Fruit fly (Drosophila melanogaster) whole organism, embryonic: ENCODE data around the gene defl.
A peak's percentile ranks its signal among the peaks of the same experiment; 100 is the strongest.

Source experiments
- Atf-2 ChIP-seq: fragments of 200-800 bp; sonication (Bioruptor generic); optimal IDR thresholded peaks from 2 replicates; lab custom pipeline; 2016; ENCODE audit warnings: missing biosample characterization, missing genetic modification characterization
- C15 ChIP-seq: fragments of 200-800 bp; sonication (Bioruptor generic); IDR thresholded peaks from 3 replicates; pipeline ENCODE4 v1.3.6; 2022; ENCODE audit warnings: missing biosample characterization, missing genetic modification characterization
- CG10267 ChIP-seq: fragments of 200-800 bp; sonication (Bioruptor generic); optimal IDR thresholded peaks from 2 replicates; lab custom pipeline; 2018; ENCODE audit warnings: missing biosample characterization, mild to moderate bottlenecking, missing genetic modification characterization, moderate library complexity
- CG10565 ChIP-seq: fragments of 200-800 bp; sonication (Bioruptor generic); optimal IDR thresholded peaks from 3 replicates; lab custom pipeline; 2016; ENCODE audit warnings: missing biosample characterization, mild to moderate bottlenecking, missing genetic modification characterization
- CG11085 ChIP-seq: fragments of 200-800 bp; sonication (Bioruptor generic); IDR thresholded peaks from 2 replicates; pipeline ENCODE4 v1.3.6; 2022; ENCODE audit warnings: missing biosample characterization, missing genetic modification characterization
- CG11456 ChIP-seq: fragments of 200-800 bp; sonication (Bioruptor generic); IDR thresholded peaks from 3 replicates; pipeline ENCODE4 v1.3.6; 2022; ENCODE audit warnings: missing biosample characterization, missing genetic modification characterization
- CG11560 ChIP-seq: fragments of 200-800 bp; sonication (Bioruptor generic); IDR thresholded peaks from 3 replicates; pipeline ENCODE4 v1.3.6; 2022; ENCODE audit warnings: missing biosample characterization, missing genetic modification characterization
- CG12155 ChIP-seq: fragments of 200-800 bp; sonication (Bioruptor generic); optimal IDR thresholded peaks from 3 replicates; lab custom pipeline; 2016; ENCODE audit warnings: missing biosample characterization, missing genetic modification characterization
- CG1529 ChIP-seq: fragments of 200-800 bp; sonication (Bioruptor generic); optimal IDR thresholded peaks from 3 replicates; lab custom pipeline; 2018; ENCODE audit warnings: missing biosample characterization, missing genetic modification characterization
- CG17186 ChIP-seq: fragments of 200-800 bp; sonication (Bioruptor generic); optimal IDR thresholded peaks from 3 replicates; lab custom pipeline; 2017; ENCODE audit warnings: missing biosample characterization, missing genetic modification reagents, missing genetic modification characterization
- CG31441 ChIP-seq: fragments of 200-800 bp; sonication (Bioruptor generic); IDR thresholded peaks from 2 replicates; pipeline ENCODE4 v1.3.6; 2022; ENCODE audit warnings: missing biosample characterization, missing genetic modification characterization
- CG34422 ChIP-seq: fragments of 200-800 bp; sonication (Bioruptor generic); IDR thresholded peaks from 3 replicates; pipeline ENCODE4 v1.3.6; 2022; ENCODE audit warnings: missing biosample characterization, missing genetic modification characterization
- CG43689 ChIP-seq: fragments of 200-800 bp; sonication (Bioruptor generic); IDR thresholded peaks from 2 replicates; pipeline ENCODE4 v1.3.6; 2022; ENCODE audit warnings: missing biosample characterization, missing genetic modification characterization
- CG4820 ChIP-seq: fragments of 200-800 bp; sonication (Bioruptor generic); optimal IDR thresholded peaks from 3 replicates; lab custom pipeline; 2016; ENCODE audit warnings: missing biosample characterization, missing genetic modification characterization
- CG5180 ChIP-seq: fragments of 200-800 bp; sonication (Bioruptor generic); optimal IDR thresholded peaks from 3 replicates; lab custom pipeline; 2017; ENCODE audit warnings: missing biosample characterization, missing genetic modification characterization, mild to moderate bottlenecking, moderate library complexity, missing genetic modification reagents
- CG6654 ChIP-seq: fragments of 200-800 bp; sonication (Bioruptor generic); optimal IDR thresholded peaks from 2 replicates; lab custom pipeline; 2017; ENCODE audit warnings: missing biosample characterization, mild to moderate bottlenecking, missing genetic modification characterization
- CG6791 ChIP-seq: fragments of 200-800 bp; sonication (Bioruptor generic); IDR thresholded peaks from 3 replicates; pipeline ENCODE4 v1.3.6; 2022; ENCODE audit warnings: missing biosample characterization, missing genetic modification characterization; ENCODE audit not compliant: partially characterized antibody
- CHES-1-like ChIP-seq: fragments of 200-800 bp; sonication (Bioruptor generic); optimal IDR thresholded peaks from 2 replicates; lab custom pipeline; 2016; ENCODE audit warnings: missing biosample characterization, missing genetic modification characterization
- Dp ChIP-seq: fragments of 200-800 bp; sonication (Bioruptor generic); optimal IDR thresholded peaks from 2 replicates; lab custom pipeline; 2018; ENCODE audit warnings: missing biosample characterization, mild to moderate bottlenecking, missing genetic modification characterization, moderate library complexity
- Eip74EF ChIP-seq, 2 experiments: fragments of 200-800 bp in 1 of 2; fragments of >200 bp in 1 of 2; sonication (Bioruptor generic) in 1 of 2; optimal IDR thresholded peaks; 2 replicates each; lab custom pipeline; 2017 to 2019; ENCODE audit warnings: missing biosample characterization in 2 of 2, missing genetic modification characterization in 2 of 2, mild to moderate bottlenecking in 1 of 2, moderate library complexity in 1 of 2
- Fer1 ChIP-seq: fragments of 200-800 bp; sonication (Bioruptor generic); optimal IDR thresholded peaks from 2 replicates; lab custom pipeline; 2017; ENCODE audit warnings: missing biosample characterization, mild to moderate bottlenecking, missing genetic modification characterization
- HLH4C ChIP-seq: fragments of 200-800 bp; sonication (Bioruptor generic); IDR thresholded peaks from 3 replicates; pipeline ENCODE4 v1.3.6; 2022; ENCODE audit warnings: missing biosample characterization, missing genetic modification characterization; ENCODE audit not compliant: partially characterized antibody
- HLHmδ ChIP-seq: fragments of 200-800 bp; sonication (Bioruptor generic); optimal IDR thresholded peaks from 2 replicates; lab custom pipeline; 2018; ENCODE audit warnings: missing biosample characterization, mild to moderate bottlenecking, missing genetic modification characterization, moderate library complexity
- HmgD ChIP-seq: fragments of 200-800 bp; sonication (Bioruptor generic); optimal IDR thresholded peaks from 3 replicates; lab custom pipeline; 2016; ENCODE audit warnings: missing biosample characterization, missing genetic modification characterization
- HmgZ ChIP-seq: fragments of 200-800 bp; sonication (Bioruptor generic); optimal IDR thresholded peaks from 2 replicates; lab custom pipeline; 2018; ENCODE audit warnings: missing biosample characterization, mild to moderate bottlenecking, missing genetic modification characterization
- Hr51 ChIP-seq, 2 experiments: fragments of 200-800 bp; sonication (Bioruptor generic); optimal IDR thresholded peaks; 2 replicates in 1 of 2; 3 replicates in 1 of 2; lab custom pipeline; 2016 to 2018; ENCODE audit warnings: missing biosample characterization in 2 of 2, missing genetic modification characterization in 2 of 2, mild to moderate bottlenecking in 1 of 2, moderate library complexity in 1 of 2
- Mrtf ChIP-seq: fragments of 200-800 bp; sonication (Bioruptor generic); IDR thresholded peaks from 3 replicates; pipeline ENCODE4 v1.3.6; 2022; ENCODE audit warnings: missing biosample characterization, missing genetic modification characterization
- Oaz ChIP-seq: fragments of 200-800 bp; sonication (Bioruptor generic); IDR thresholded peaks from 2 replicates; pipeline ENCODE4 v1.3.6; 2022; ENCODE audit warnings: missing biosample characterization, missing genetic modification characterization
- Sox100B ChIP-seq: fragments of 200-800 bp; sonication (Bioruptor generic); optimal IDR thresholded peaks from 3 replicates; lab custom pipeline; 2018; ENCODE audit warnings: missing biosample characterization, mild to moderate bottlenecking, missing genetic modification characterization
- Spps ChIP-seq: fragments of 200-800 bp; sonication (Bioruptor generic); optimal IDR thresholded peaks from 2 replicates; lab custom pipeline; 2018; ENCODE audit warnings: missing biosample characterization, mild to moderate bottlenecking, missing genetic modification characterization
- Taf1 ChIP-seq: fragments of 200-800 bp; sonication (Bioruptor generic); IDR thresholded peaks from 2 replicates; pipeline ENCODE4 v1.3.6; 2022; ENCODE audit warnings: missing biosample characterization, missing genetic modification characterization
- bbx ChIP-seq: fragments of 200-800 bp; sonication (Bioruptor generic); IDR thresholded peaks from 2 replicates; pipeline ENCODE4 v1.3.6; 2022; ENCODE audit warnings: missing biosample characterization, missing genetic modification characterization; ENCODE audit not compliant: partially characterized antibody
- dati ChIP-seq: fragments of 200-800 bp; sonication (Bioruptor generic); IDR thresholded peaks from 2 replicates; pipeline ENCODE4 v1.3.6; 2022; ENCODE audit warnings: missing biosample characterization, missing genetic modification characterization
- eyg ChIP-seq: fragments of 200-800 bp; sonication (Bioruptor generic); optimal IDR thresholded peaks from 3 replicates; lab custom pipeline; 2016; ENCODE audit warnings: missing biosample characterization, missing genetic modification characterization
- fru ChIP-seq: fragments of >200 bp; optimal IDR thresholded peaks from 2 replicates; lab custom pipeline; 2017
- ftz-f1 ChIP-seq: fragments of 200-800 bp; sonication (Bioruptor generic); optimal IDR thresholded peaks from 2 replicates; lab custom pipeline; 2016; ENCODE audit warnings: missing biosample characterization, missing genetic modification characterization
- gsb ChIP-seq: fragments of 200-800 bp; sonication (Bioruptor generic); IDR thresholded peaks from 2 replicates; pipeline ENCODE4 v1.3.6; 2022; ENCODE audit warnings: missing biosample characterization, missing genetic modification characterization
- h ChIP-seq: fragments of >200 bp; optimal IDR thresholded peaks from 2 replicates; lab custom pipeline; 2017
- ham ChIP-seq: fragments of 200-800 bp; sonication (Bioruptor generic); IDR thresholded peaks from 2 replicates; pipeline ENCODE4 v1.3.6; 2022; ENCODE audit warnings: missing biosample characterization, missing genetic modification characterization
- hbn ChIP-seq: fragments of 200-800 bp; sonication (Bioruptor generic); IDR thresholded peaks from 2 replicates; pipeline ENCODE4 v1.3.6; 2022; ENCODE audit warnings: missing biosample characterization, missing genetic modification characterization; ENCODE audit not compliant: partially characterized antibody
- hth ChIP-seq: fragments of >200 bp; optimal IDR thresholded peaks from 2 replicates; lab custom pipeline; 2017; ENCODE audit warnings: inconsistent platforms
- jigr1 ChIP-seq: fragments of 200-800 bp; sonication (Bioruptor generic); IDR thresholded peaks from 3 replicates; pipeline ENCODE4 v1.3.6; 2022; ENCODE audit warnings: missing biosample characterization, missing genetic modification characterization
- lbe ChIP-seq: fragments of 200-800 bp; sonication (Bioruptor generic); optimal IDR thresholded peaks from 2 replicates; lab custom pipeline; 2016; ENCODE audit warnings: missing biosample characterization, mild to moderate bottlenecking, missing genetic modification characterization
- lola ChIP-seq, 3 experiments: fragments of >200 bp in 2 of 3; fragments of 200-800 bp in 1 of 3; sonication (Bioruptor generic) in 1 of 3; optimal IDR thresholded peaks; 2 replicates each; lab custom pipeline; 2017 to 2019; ENCODE audit warnings: missing biosample characterization in 3 of 3, missing genetic modification characterization in 3 of 3, mild to moderate bottlenecking in 1 of 3, moderate library complexity in 1 of 3
- p53 ChIP-seq: fragments of 200-800 bp; sonication (Bioruptor generic); optimal IDR thresholded peaks from 2 replicates; lab custom pipeline; 2016; ENCODE audit warnings: missing biosample characterization, missing genetic modification characterization
- peb ChIP-seq: fragments of 200-800 bp; sonication (Bioruptor generic); IDR thresholded peaks from 2 replicates; pipeline ENCODE4 v1.3.6; 2022; ENCODE audit warnings: missing biosample characterization, missing genetic modification characterization
- pros ChIP-seq: fragments of 200-800 bp; sonication (Bioruptor generic); optimal IDR thresholded peaks from 3 replicates; lab custom pipeline; 2019; ENCODE audit warnings: missing biosample characterization, mild to moderate bottlenecking, missing genetic modification characterization, moderate library complexity
- slou ChIP-seq: fragments of 200-800 bp; sonication (Bioruptor generic); optimal IDR thresholded peaks from 3 replicates; lab custom pipeline; 2016; ENCODE audit warnings: missing biosample characterization, missing genetic modification characterization
- sqz ChIP-seq: fragments of 200-800 bp; sonication (Bioruptor generic); optimal IDR thresholded peaks from 3 replicates; lab custom pipeline; 2018; ENCODE audit warnings: missing biosample characterization, mild to moderate bottlenecking, missing genetic modification characterization
- unc-4 ChIP-seq: fragments of 200-800 bp; sonication (Bioruptor generic); IDR thresholded peaks from 2 replicates; pipeline ENCODE4 v1.3.6; 2022; ENCODE audit warnings: missing biosample characterization, missing genetic modification characterization; ENCODE audit not compliant: partially characterized antibody

defl gene

DNA sequence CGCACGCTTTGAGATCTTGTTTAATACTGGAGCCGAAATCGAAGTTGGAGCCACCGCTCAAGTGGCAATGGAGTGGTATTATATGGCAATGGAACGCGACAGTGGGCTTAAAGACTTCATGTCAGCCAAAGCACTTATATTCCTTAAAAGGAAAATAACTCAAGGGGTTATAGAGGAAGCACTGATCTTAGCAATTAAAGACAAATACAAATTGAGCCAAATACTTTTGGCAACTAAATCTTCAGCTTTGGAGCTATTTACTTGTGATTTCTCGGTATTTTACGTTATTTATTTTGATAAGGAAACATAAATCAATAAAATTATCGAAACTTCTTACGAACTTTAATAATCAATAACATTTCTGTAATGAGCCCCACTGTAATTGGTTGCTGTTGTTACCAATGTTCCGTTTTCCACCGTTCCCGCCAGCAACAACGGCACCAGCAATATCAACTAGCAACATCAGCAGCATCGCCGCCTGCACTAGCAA is 20.9 kb downstream of the defl start (continued):
- peak; percentile 92 for TF ChIP-seq CG4820 (GFP tag; lab: Kevin White, UChicago)
- no peak for TF ChIP-seq CG6791 (GFP tag; lab: Robert Waterston, UW)
- TF ChIP-seq CHES-1-like (GFP tag; lab: Kevin White, UChicago) = peak; percentile 27
- no peak for TF ChIP-seq fru (lab: Kevin White, UChicago)
- no peak for TF ChIP-seq unc-4 (GFP tag; lab: Robert Waterston, UW)
- peak; percentile 94 for TF ChIP-seq Fer1
- peak; percentile 45 for TF ChIP-seq p53 (GFP tag; lab: Kevin White, UChicago)
- TF ChIP-seq HmgD (GFP tag; lab: Kevin White, UChicago) = no peak
- peak; percentile 65 for TF ChIP-seq CG11085 (GFP tag; lab: Robert Waterston, UW)
- peak; percentile 97 for TF ChIP-seq Sox100B
- peak; percentile 75 for TF ChIP-seq sqz (GFP tag; lab: Kevin White, UChicago)
- peak; percentile 51 for TF ChIP-seq HmgZ
- TF ChIP-seq Taf1 (GFP tag; lab: Robert Waterston, UW) = peak; percentile 48; the same call in 1 of the 2 replicates
- peak; percentile 68; the same call in 1 of the 3 replicates for TF ChIP-seq C15
- TF ChIP-seq CG34422 (GFP tag; lab: Robert Waterston, UW) = peak; percentile 90
- TF ChIP-seq CG10267 (tag; lab: Kevin White, UChicago) = peak; percentile 88
- peak; percentile 75 for TF ChIP-seq Oaz (GFP tag; lab: Robert Waterston, UW)
- TF ChIP-seq pros (GFP tag; lab: Kevin White, UChicago) = peak; percentile 27
- TF ChIP-seq CG11560 = peak; percentile 65; the same call in 2 of the 3 replicates
- TF ChIP-seq ftz-f1 (GFP tag; lab: Kevin White, UChicago) = no peak
- TF ChIP-seq gsb (GFP tag; lab: Robert Waterston, UW) = peak; percentile 76
- peak; percentile 87 for TF ChIP-seq CG5180 (GFP tag; lab: Kevin White, UChicago)
- TF ChIP-seq CG10565 = peak; percentile 71
- peak in 1 of 3 experiments; percentile 83 for TF ChIP-seq lola (GFP tag; optimal IDR thresholded peaks at IDR 0.05; lab: Kevin White, UChicago)
- TF ChIP-seq bbx (GFP tag; lab: Robert Waterston, UW) = no peak
- TF ChIP-seq jigr1 (GFP tag; lab: Robert Waterston, UW) = peak; percentile 73; the same call in 2 of the 3 replicates
- TF ChIP-seq h (lab: Kevin White, UChicago) = no peak
- peak; percentile 83 for TF ChIP-seq peb
- no peak for TF ChIP-seq dati (GFP tag; lab: Robert Waterston, UW)
- TF ChIP-seq HLHmδ (GFP tag; lab: Kevin White, UChicago) = no peak
- peak; percentile 81 for TF ChIP-seq Mrtf
- no peak for TF ChIP-seq HLH4C
- TF ChIP-seq CG31441 (GFP tag; lab: Robert Waterston, UW) = peak; percentile 98
- TF ChIP-seq eyg (GFP tag; lab: Kevin White, UChicago) = peak; percentile 89
- TF ChIP-seq Atf-2 (GFP tag; lab: Kevin White, UChicago) = peak; percentile 57
- peak; percentile 76 for TF ChIP-seq CG1529
- TF ChIP-seq Hr51 (GFP tag; optimal IDR thresholded peaks at IDR 0.05; lab: Kevin White, UChicago) = peak; percentile 60 to 87
- TF ChIP-seq hbn (GFP tag; lab: Robert Waterston, UW) = no peak
- peak; percentile 85 for TF ChIP-seq CG6654 (GFP tag; lab: Kevin White, UChicago)
- no peak for TF ChIP-seq hth (lab: Kevin White, UChicago)
- TF ChIP-seq CG12155 (GFP tag; lab: Kevin White, UChicago) = peak; percentile 48
- TF ChIP-seq Dp (GFP tag; lab: Kevin White, UChicago) = no peak
- TF ChIP-seq lbe = peak; percentile 75
- peak; percentile 81 for TF ChIP-seq CG17186
- TF ChIP-seq CG43689 (GFP tag; lab: Robert Waterston, UW) = peak; percentile 61; the same call in 1 of the 2 replicates
- TF ChIP-seq slou (GFP tag; lab: Kevin White, UChicago) = peak; percentile 19
- peak in 1 of 2 experiments; percentile 72 for TF ChIP-seq Eip74EF (GFP tag; optimal IDR thresholded peaks at IDR 0.05; lab: Kevin White, UChicago)
- TF ChIP-seq ham (GFP tag; lab: Robert Waterston, UW) = no peak
- peak; percentile 70 for TF ChIP-seq Spps
- peak; percentile 84 for TF ChIP-seq CG11456 (GFP tag; lab: Robert Waterston, UW)
